Fruit fly (Drosophila melanogaster) whole organism, adult: Measurements from ENCODE around the gene mRpL51.

Source experiments
- CG11617 ChIP-seq: fragments of 200-800 bp; sonication (Bioruptor generic); optimal IDR thresholded peaks from 2 replicates; lab custom pipeline; 2017; ENCODE audit warnings: mild to moderate bottlenecking, missing biosample characterization, missing genetic modification reagents, missing genetic modification characterization
- CG12768 ChIP-seq: fragments of 200-800 bp; sonication (Bioruptor generic); optimal IDR thresholded peaks from 2 replicates; lab custom pipeline; 2017; ENCODE audit warnings: missing biosample characterization, missing genetic modification characterization, mild to moderate bottlenecking, moderate library complexity, missing genetic modification reagents
- CG14711 ChIP-seq: fragments of 200-800 bp; sonication (Bioruptor generic); optimal IDR thresholded peaks from 2 replicates; lab custom pipeline; 2018; ENCODE audit warnings: missing biosample characterization, mild to moderate bottlenecking, missing genetic modification characterization, moderate library complexity
- CG1620 ChIP-seq: fragments of 200-800 bp; sonication (Bioruptor generic); optimal IDR thresholded peaks from 2 replicates; lab custom pipeline; 2016; ENCODE audit warnings: missing biosample characterization, missing genetic modification characterization
- CG33017 ChIP-seq: fragments of 200-800 bp; sonication (Bioruptor generic); optimal IDR thresholded peaks from 2 replicates; lab custom pipeline; 2018; ENCODE audit warnings: missing biosample characterization, mild to moderate bottlenecking, missing genetic modification characterization, moderate library complexity
- CG5204 ChIP-seq: fragments of 200-800 bp; sonication (Bioruptor generic); optimal IDR thresholded peaks from 2 replicates; lab custom pipeline; 2016; ENCODE audit warnings: missing biosample characterization, missing genetic modification characterization
- CG7045 ChIP-seq: fragments of 200-800 bp; sonication (Bioruptor generic); optimal IDR thresholded peaks from 2 replicates; lab custom pipeline; 2017; ENCODE audit warnings: missing biosample characterization, mild to moderate bottlenecking, missing genetic modification characterization
- CG7101 ChIP-seq: fragments of 200-800 bp; sonication (Bioruptor generic); optimal IDR thresholded peaks from 2 replicates; lab custom pipeline; 2018; ENCODE audit warnings: missing biosample characterization, mild to moderate bottlenecking, missing genetic modification characterization, moderate library complexity
- Clk ChIP-seq: fragments of 200-800 bp; sonication (Bioruptor generic); optimal IDR thresholded peaks from 2 replicates; lab custom pipeline; 2017; ENCODE audit warnings: missing biosample characterization, missing genetic modification characterization
- Crg-1 ChIP-seq: fragments of 200-800 bp; sonication (Bioruptor generic); optimal IDR thresholded peaks from 2 replicates; lab custom pipeline; 2016; ENCODE audit warnings: missing biosample characterization, missing genetic modification characterization
- Hr96 ChIP-seq: fragments of 200-800 bp; sonication (Bioruptor generic); optimal IDR thresholded peaks from 2 replicates; lab custom pipeline; 2016; ENCODE audit warnings: missing biosample characterization, missing genetic modification characterization
- Mnt ChIP-seq: fragments of 200-800 bp; sonication (Bioruptor generic); optimal IDR thresholded peaks from 2 replicates; lab custom pipeline; 2016; ENCODE audit warnings: missing biosample characterization, mild to moderate bottlenecking, missing genetic modification characterization
- bab1 ChIP-seq: fragments of 200-800 bp; sonication (Bioruptor generic); optimal IDR thresholded peaks from 3 replicates; lab custom pipeline; 2019; ENCODE audit warnings: missing biosample characterization, mild to moderate bottlenecking, missing genetic modification characterization, moderate library complexity
- cic ChIP-seq: fragments of 200-800 bp; sonication (Bioruptor generic); optimal IDR thresholded peaks from 2 replicates; lab custom pipeline; 2017; ENCODE audit warnings: missing biosample characterization, mild to moderate bottlenecking, missing genetic modification characterization, moderate library complexity
- cnc ChIP-seq, 2 experiments: fragments of >200 bp; optimal IDR thresholded peaks; 2 replicates each; lab custom pipeline; 2017
- kay ChIP-seq: fragments of 200-800 bp; sonication (Bioruptor generic); peaks from one replicate; lab custom pipeline; 2016; ENCODE audit warnings: missing biosample characterization, missing genetic modification characterization, borderline replicate concordance
- ovo ChIP-seq: fragments of 200-800 bp; sonication (Bioruptor generic); optimal IDR thresholded peaks from 2 replicates; lab custom pipeline; 2016; ENCODE audit warnings: missing biosample characterization, missing genetic modification characterization
- pad ChIP-seq: fragments of 200-800 bp; sonication (Bioruptor generic); optimal IDR thresholded peaks from 3 replicates; lab custom pipeline; 2017; ENCODE audit warnings: missing biosample characterization, missing genetic modification characterization, mild to moderate bottlenecking, moderate library complexity, missing genetic modification reagents
- tj ChIP-seq: fragments of 200-800 bp; sonication (Bioruptor generic); optimal IDR thresholded peaks from 3 replicates; lab custom pipeline; 2017; ENCODE audit warnings: missing biosample characterization, mild to moderate bottlenecking, missing genetic modification characterization, moderate library complexity
- toe ChIP-seq: fragments of 200-800 bp; sonication (Bioruptor generic); optimal IDR thresholded peaks from 2 replicates; lab custom pipeline; 2016; ENCODE audit warnings: missing biosample characterization, missing genetic modification characterization

mRpL51 gene

DNA sequence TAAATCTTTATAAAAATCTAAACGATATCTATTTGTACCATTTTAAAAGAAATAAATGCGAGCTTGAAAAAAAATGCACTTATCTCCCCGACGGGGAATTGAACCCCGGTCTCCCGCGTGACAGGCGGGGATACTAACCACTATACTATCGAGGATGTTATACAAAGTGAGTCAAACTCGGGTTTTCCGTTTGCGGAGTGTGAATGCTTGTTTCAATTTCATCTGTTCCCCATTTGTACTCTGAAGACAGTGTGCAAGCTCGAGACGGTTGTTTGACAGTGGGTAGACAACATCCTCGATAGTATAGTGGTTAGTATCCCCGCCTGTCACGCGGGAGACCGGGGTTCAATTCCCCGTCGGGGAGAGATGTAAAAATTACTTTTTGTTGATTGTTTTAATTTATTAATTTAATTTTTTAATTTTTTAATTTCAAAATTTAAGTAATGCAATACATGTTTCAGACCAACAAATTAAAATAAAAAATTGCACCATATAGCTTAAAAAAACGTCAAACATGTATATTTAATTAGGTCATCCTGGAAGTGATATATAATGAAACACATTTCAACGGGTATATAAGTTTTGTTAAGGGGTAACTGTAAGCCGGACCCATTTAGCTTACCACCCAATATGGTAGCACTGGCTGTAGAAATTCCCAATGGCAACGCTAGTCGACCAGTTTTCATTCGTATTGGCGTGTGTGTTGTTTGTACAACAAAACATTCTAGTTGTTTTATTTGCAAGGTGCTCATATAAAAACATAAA is 24.5 kb upstream of the mRpL51 start, which contains the start of gene Sema1a:
TSS of gene Sema1a (plus strand) at position 679 of the 765 bp plus-strand sequence.
- TF ChIP-seq CG7045 (GFP tag; lab: Kevin White, UChicago) (peak; percentile 0), ovo (no peak), Mnt (no peak), cnc (optimal IDR thresholded peaks at IDR 0.05; lab: Kevin White, UChicago) (no peak), CG11617 (peak; percentile 36), cic (peak; percentile 16), tj (GFP tag; lab: Kevin White, UChicago) (no peak), CG5204 (no peak), toe (GFP tag; lab: Kevin White, UChicago) (peak; percentile 59), CG14711 (tag; lab: Kevin White, UChicago) (no peak), bab1 (GFP tag; lab: Kevin White, UChicago) (peak; percentile 68), CG12768 (GFP tag; lab: Kevin White, UChicago) (no peak), Clk (GFP tag; lab: Kevin White, UChicago) (no peak), kay (GFP tag; lab: Kevin White, UChicago) (peak; percentile 47), CG1620 (GFP tag; lab: Kevin White, UChicago) (peak; percentile 48), Crg-1 (no peak), Hr96 (GFP tag; lab: Kevin White, UChicago) (no peak), CG33017 (tag; lab: Kevin White, UChicago) (no peak), pad (GFP tag; lab: Kevin White, UChicago) (peak; percentile 50), CG7101 (tag; lab: Kevin White, UChicago) (peak; percentile 17)

DNA sequence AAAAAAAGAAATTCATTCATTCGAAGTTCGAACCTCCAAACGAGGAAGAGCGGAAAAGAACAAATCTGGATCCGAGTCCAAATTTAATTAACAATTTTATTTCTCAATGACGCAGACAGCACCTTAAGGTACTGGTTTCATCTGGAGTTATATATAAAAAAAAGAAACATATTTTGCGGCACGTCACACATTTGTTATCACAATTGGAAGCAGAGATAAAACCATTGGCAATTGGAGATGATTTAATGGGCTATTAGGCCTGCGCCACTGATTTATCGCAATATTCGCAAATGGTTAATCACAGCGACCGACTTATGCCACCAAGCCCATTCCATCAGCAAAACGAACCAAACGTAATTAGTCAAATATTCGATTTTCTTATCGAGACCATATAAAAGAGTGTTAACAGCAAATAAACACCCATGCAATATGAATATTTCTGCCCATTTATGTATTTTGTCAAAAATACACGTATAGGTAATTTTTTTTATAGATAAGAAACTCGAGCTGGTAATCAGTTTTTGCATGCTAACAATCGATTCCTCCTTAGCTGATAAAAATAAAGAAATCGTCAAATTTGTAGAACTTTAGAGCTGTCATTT is 21.4 kb upstream of the mRpL51 start:
- no peak for TF ChIP-seq CG5204
- peak; percentile 65 for TF ChIP-seq kay (GFP tag; lab: Kevin White, UChicago)
- TF ChIP-seq tj (GFP tag; lab: Kevin White, UChicago), result no peak
- no peak for TF ChIP-seq CG33017 (tag; lab: Kevin White, UChicago)

DNA sequence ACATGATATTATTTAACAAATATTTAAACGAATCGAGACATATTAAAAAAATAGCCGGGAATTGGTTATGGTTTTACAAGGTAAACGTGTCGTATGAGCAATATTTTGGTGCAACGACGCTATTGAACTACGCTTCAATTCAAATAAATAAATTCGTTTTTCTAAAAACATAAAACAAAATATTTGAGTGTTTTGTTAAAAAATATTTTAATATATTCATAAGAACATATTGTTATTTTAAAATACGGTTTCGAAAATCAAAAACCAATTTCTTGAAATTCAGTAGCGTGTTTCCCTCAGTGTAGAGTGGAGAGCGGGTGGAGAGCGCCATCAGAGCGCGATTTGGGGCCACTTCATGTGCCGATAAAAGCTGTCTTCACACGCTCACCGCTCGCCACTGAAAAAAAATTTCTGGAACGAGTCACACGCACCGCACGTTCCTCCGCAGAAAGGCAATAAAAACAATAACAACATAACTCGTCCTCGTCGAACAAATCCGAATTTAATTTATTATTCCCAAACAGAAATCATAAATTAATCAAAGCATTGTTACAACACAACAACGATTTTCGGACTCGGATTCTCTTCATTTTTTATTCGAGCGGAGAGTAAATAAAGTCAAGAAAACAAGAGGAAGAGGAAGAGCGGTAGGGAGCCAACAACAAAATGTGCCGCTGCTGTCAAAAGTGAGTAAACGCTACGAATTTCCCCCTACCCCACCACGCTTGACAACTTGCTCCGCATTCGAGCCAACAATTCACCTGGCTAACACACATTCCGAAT is 18.4 kb upstream of the mRpL51 start:
- TF ChIP-seq CG7045 (GFP tag; lab: Kevin White, UChicago) (peak; percentile 89), Crg-1 (peak; percentile 40), CG1620 (GFP tag; lab: Kevin White, UChicago) (peak; percentile 49), cnc (optimal IDR thresholded peaks at IDR 0.05; lab: Kevin White, UChicago) (no peak), CG12768 (GFP tag; lab: Kevin White, UChicago) (peak; percentile 71), Hr96 (GFP tag; lab: Kevin White, UChicago) (peak; percentile 47), pad (GFP tag; lab: Kevin White, UChicago) (peak; percentile 71), CG11617 (peak; percentile 94), kay (GFP tag; lab: Kevin White, UChicago) (peak; percentile 70), ovo (peak; percentile 59), Mnt (no peak), bab1 (GFP tag; lab: Kevin White, UChicago) (peak; percentile 83), CG33017 (tag; lab: Kevin White, UChicago) (peak; percentile 88), cic (no peak), Clk (GFP tag; lab: Kevin White, UChicago) (no peak), toe (GFP tag; lab: Kevin White, UChicago) (peak; percentile 16), tj (GFP tag; lab: Kevin White, UChicago) (peak; percentile 36), CG14711 (tag; lab: Kevin White, UChicago) (peak; percentile 81), CG5204 (peak; percentile 61), CG7101 (tag; lab: Kevin White, UChicago) (peak; percentile 87)

DNA sequence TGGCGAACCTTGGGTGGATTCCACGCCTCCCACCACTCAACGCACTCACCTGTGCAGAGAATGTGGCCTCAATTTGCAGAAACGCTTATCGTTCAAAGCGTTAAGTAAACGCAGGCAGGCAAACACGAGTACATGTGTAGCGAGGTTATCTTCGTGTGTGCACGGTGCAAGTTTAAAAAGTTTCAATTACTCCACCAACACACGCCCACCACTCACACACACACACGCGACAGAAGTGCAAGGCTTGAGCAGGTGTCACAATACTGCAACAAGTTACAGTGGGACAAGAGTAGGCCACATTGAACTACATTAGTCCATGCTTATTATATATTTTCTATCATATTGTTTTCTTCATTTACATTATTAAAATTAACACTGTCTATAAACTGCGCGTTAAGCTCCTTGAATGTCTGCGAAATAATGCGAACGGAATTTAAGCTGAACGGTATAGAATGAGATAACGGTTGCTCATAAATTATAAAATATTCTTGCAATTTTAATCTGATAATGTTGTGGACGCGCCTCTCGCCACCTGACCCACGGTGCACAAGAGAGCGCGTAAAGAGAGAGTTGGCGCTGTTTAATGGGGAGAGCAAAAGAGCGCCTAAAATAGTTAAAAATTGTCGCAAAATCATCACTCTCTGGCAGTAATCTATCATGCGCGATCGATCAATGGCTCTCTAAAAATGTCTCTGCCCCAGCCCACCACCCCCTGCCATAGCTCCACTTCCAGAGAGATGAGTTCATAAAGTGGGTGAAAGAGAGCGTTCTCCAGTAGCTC is 17.5 kb upstream of the mRpL51 start:
- TF ChIP-seq CG7045 (GFP tag; lab: Kevin White, UChicago) (peak; percentile 88), toe (GFP tag; lab: Kevin White, UChicago) (peak; percentile 89), tj (GFP tag; lab: Kevin White, UChicago) (peak; percentile 84), pad (GFP tag; lab: Kevin White, UChicago) (peak; percentile 80), Hr96 (GFP tag; lab: Kevin White, UChicago) (peak; percentile 87), CG14711 (tag; lab: Kevin White, UChicago) (peak; percentile 86), cnc (optimal IDR thresholded peaks at IDR 0.05; lab: Kevin White, UChicago) (peak in 1 of 2 experiments; percentile 17), CG33017 (tag; lab: Kevin White, UChicago) (peak; percentile 96), CG12768 (GFP tag; lab: Kevin White, UChicago) (peak; percentile 97), Mnt (peak; percentile 92), kay (GFP tag; lab: Kevin White, UChicago) (peak; percentile 82), cic (peak; percentile 87), CG11617 (peak; percentile 94), Crg-1 (peak; percentile 93), CG1620 (GFP tag; lab: Kevin White, UChicago) (peak; percentile 89), CG7101 (tag; lab: Kevin White, UChicago) (peak; percentile 96), Clk (GFP tag; lab: Kevin White, UChicago) (peak; percentile 88), CG5204 (peak; percentile 96), ovo (peak; percentile 84), bab1 (GFP tag; lab: Kevin White, UChicago) (peak; percentile 95)
